Worm (Caenorhabditis elegans) whole organism, L2 larva: Measurements from ENCODE around the gene C32D5.12.

Experiments used
- blmp-1 ChIP-seq: sonication (generic microtip); optimal IDR thresholded peaks from 2 replicates; lab custom pipeline; 2017; ENCODE audit warnings: missing genetic modification characterization, mild to moderate bottlenecking, missing compliant biosample characterization, antibody characterized with exemption, moderate library complexity; ENCODE audit not compliant: insufficient read depth
- ceh-16 ChIP-seq: fragments of 150-350 bp; optimal IDR thresholded peaks from 2 replicates; lab custom pipeline; 2014; ENCODE audit warnings: missing biosample characterization, missing genetic modification characterization
- crh-2 ChIP-seq: sonication (generic microtip); optimal IDR thresholded peaks from 2 replicates; lab custom pipeline; 2017; ENCODE audit warnings: missing biosample characterization, missing genetic modification characterization
- elt-3 ChIP-seq: sonication (generic microtip); optimal IDR thresholded peaks from 2 replicates; lab custom pipeline; 2017; ENCODE audit warnings: missing biosample characterization, missing genetic modification characterization
- nhr-23 ChIP-seq: fragments of 150-350 bp; optimal IDR thresholded peaks from 2 replicates; lab custom pipeline; 2014; ENCODE audit warnings: missing biosample characterization, missing genetic modification reagents, missing genetic modification characterization
- nhr-237 ChIP-seq: fragments of 150-350 bp; optimal IDR thresholded peaks from 2 replicates; lab custom pipeline; 2014; ENCODE audit warnings: missing biosample characterization, missing genetic modification characterization
- unc-39 ChIP-seq: fragments of 150-350 bp; optimal IDR thresholded peaks from 2 replicates; lab custom pipeline; 2014; ENCODE audit warnings: missing biosample characterization, missing genetic modification characterization
- unc-62 ChIP-seq: fragments of 150-350 bp; optimal IDR thresholded peaks from 2 replicates; lab custom pipeline; 2014; ENCODE audit warnings: missing biosample characterization, missing genetic modification reagents, missing genetic modification characterization

- TF ChIP-seq unc-39 (no peak), nhr-237 (tag; lab: Kevin White, UChicago) (no peak), elt-3 (no peak), nhr-23 (tag; lab: Kevin White, UChicago) (no peak), blmp-1 (tag; lab: Kevin White, UChicago) (no peak), crh-2 (tag; lab: Kevin White, UChicago) (no peak), unc-62 (no peak), ceh-16 (no peak)
Measured at ce11 chrII:6351887-6352286, 6.9 kb downstream of the C32D5.12 start, which contains the start of gene C32D5.10.
